Fruit fly (Drosophila melanogaster) whole organism: Measurements from ENCODE around the gene Amt.

Experiments used
- CG8478 ChIP-seq: fragments of >200 bp; optimal IDR thresholded peaks from 2 replicates; lab custom pipeline; 2018; ENCODE audit warnings: inconsistent platforms
- Dll ChIP-seq: fragments of >200 bp; optimal IDR thresholded peaks from 2 replicates; lab custom pipeline; 2017
- EcR ChIP-seq, 2 experiments: fragments of >200 bp; optimal IDR thresholded peaks; 2 replicates each; lab custom pipeline; 2017; ENCODE audit warnings: missing biosample characterization in 2 of 2, missing genetic modification characterization in 2 of 2, missing genetic modification reagents in 2 of 2
- pan ChIP-seq: fragments of >200 bp; optimal IDR thresholded peaks from 2 replicates; lab custom pipeline; 2017
- psq ChIP-seq: fragments of >200 bp; optimal IDR thresholded peaks from 2 replicates; lab custom pipeline; 2017
- usp ChIP-seq: fragments of >200 bp; optimal IDR thresholded peaks from 2 replicates; lab custom pipeline; 2017; ENCODE audit warnings: missing biosample characterization, missing genetic modification characterization, mixed read lengths

Gene Amt

DNA sequence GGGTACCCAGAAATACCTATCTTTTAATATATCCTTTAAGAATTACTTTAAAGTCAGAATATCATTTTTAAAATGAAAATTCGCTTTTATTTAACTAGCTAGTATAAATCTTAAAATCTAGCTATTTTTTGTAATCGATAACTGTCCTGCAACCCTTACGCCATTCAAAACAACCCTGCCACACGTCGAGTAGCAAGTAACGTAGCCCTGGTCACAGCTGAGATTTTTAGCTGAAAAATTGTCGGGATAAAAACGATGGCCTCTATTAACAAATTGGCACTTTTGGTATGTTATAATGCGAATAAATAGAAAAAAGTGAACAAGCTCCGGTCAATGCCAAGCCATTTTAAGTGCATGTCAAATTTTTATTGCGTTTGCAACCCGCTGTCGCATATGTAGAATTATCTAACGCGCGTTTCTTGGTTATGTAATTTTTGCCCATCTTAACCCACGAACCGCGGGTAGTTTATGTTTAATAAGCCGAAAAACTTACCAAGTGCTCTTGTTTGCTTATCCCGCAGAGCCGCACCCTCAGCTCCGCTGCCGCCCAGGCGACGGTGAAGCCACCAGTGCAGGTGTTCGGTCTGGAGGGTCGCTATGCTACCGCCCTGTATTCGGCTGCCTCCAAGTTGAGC, 16.6 kb upstream of the Amt start, which contains the start of gene ATPsynO:
Gene ATPsynO (plus strand): TSS at position 186 of the 635 bp plus-strand sequence.
- TF ChIP-seq usp (GFP tag; lab: Kevin White, UChicago) (no peak), Dll (lab: Kevin White, UChicago) (no peak), pan (lab: Kevin White, UChicago) (no peak), EcR (GFP tag; optimal IDR thresholded peaks at IDR 0.05; lab: Kevin White, UChicago) (no peak), psq (lab: Kevin White, UChicago) (no peak), CG8478 (lab: Kevin White, UChicago) (no peak)

DNA sequence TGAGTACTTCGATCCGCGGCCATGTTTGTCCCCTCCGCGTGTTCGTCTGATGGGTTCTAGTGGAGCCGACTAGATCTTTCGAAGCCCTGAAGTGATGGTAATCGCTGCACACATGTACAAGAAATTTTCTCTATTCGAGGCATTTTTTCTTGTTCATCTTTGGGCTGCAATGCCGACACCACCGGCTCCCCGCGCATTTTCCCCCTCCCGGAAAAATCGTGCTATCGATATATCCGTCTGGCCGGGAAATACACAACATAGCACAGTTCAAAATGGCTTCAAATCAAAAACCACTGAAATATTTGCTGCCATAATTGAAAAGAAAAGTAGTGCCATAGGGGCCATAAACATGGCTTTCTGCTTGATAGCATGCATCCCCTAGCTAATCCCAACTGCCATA, 15.0 kb upstream of the Amt start:
- TF ChIP-seq CG8478 (lab: Kevin White, UChicago) (no peak), EcR (GFP tag; optimal IDR thresholded peaks at IDR 0.05; lab: Kevin White, UChicago) (no peak), usp (GFP tag; lab: Kevin White, UChicago) (no peak), psq (lab: Kevin White, UChicago) (no peak)

DNA sequence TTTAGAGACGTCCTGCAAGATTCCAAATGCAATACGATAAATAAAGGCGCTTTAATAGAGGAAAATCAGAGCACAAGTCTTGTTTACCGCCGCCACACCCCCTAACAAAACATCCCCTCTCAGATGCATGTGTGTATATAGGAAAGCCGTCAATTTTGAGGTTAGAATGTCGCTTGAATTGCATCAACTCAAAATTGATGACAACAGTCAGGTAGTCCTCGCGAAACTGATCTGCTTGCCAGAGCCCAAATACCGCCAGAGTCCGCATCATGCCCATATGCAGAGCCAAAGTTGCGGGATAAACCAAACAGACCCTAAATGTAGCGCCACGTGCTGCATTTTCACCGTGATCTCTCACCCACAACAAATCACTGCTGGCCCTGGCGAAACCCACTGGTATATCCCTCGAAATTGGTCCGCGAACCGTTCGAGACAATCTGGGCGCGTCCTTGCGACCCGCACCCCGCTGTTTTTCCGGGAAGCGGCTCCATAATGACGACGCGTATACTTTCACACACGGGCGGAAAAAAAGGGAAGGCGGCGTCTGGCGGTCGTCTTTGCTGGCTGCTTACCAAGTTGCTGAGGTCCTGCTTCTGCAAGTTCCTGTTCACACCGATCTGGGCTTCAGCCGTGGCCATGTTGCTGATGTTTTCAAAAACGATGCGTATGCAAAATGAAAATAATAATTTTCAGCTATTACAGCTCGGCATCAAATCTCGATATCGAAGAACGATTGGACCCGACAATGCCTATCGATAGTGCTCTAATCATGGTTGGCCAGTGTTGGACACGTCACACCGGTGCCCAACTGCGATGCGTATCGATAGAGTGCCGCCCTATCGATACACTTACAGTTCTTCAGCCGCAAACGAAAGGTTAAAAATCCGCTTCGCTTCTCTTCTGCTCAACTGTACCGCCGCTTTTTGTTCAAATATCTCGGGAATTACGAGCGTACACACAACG, 14.1 kb upstream of the Amt start, which contains the start of the genes eIF2gamma and Set:
Gene eIF2gamma (minus strand): TSS at position 749 of the 963 bp plus-strand sequence.
Gene Set (plus strand): TSS at position 843 of the 963 bp plus-strand sequence.
- TF ChIP-seq EcR (GFP tag; optimal IDR thresholded peaks at IDR 0.05; lab: Kevin White, UChicago), result no peak
- TF ChIP-seq Dll (lab: Kevin White, UChicago), result no peak
- TF ChIP-seq usp (GFP tag; lab: Kevin White, UChicago), result no peak
- no peak for TF ChIP-seq CG8478 (lab: Kevin White, UChicago)
- TF ChIP-seq pan (lab: Kevin White, UChicago), result no peak

DNA sequence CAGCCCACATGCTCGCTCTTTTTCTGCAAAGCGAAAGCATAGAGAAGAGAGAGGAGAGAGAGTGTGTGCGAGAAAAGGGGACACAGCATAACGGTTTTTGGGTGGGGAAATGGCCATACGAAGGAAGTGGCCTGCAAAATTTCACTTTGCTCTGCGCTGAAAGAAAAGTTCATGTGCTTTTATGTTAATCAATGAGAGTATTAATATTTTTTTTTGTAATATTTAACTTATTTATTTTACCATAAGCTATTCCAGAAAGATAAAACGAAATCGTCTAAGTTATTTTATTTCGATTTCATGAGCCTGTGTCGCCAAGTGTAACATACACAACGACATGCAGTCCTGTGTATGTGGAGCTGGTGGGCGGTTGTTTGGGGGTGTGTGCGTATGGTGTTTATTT, 1.5 kb upstream of the Amt start:
- TF ChIP-seq CG8478 (lab: Kevin White, UChicago), result no peak
- TF ChIP-seq psq (lab: Kevin White, UChicago), result no peak
- no peak for TF ChIP-seq EcR (GFP tag; optimal IDR thresholded peaks at IDR 0.05; lab: Kevin White, UChicago)
- no peak for TF ChIP-seq pan (lab: Kevin White, UChicago)
- no peak for TF ChIP-seq Dll (lab: Kevin White, UChicago)
- TF ChIP-seq usp (GFP tag; lab: Kevin White, UChicago), result no peak

DNA sequence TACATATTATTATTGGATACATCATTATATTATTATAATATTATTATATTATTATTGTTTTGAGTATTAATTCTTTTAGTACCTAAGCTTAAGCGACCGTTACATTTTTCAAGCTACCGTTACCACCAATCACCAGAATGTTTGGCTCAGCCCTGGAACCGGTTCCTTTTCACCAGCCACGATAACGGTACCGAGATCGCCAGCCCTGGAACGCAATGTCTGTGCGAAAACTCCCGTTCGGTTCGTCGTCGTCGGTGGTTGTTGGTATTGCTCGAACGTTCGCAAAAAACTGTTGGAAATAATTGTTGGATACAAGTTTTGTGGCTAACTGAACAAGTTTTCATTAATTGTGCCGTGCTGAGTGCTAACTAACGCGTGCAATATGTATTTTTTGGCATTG, 798 bp upstream of the Amt start, which contains the start of gene CG42404:
Gene CG42404 (plus strand): TSS at position 360 of the 400 bp plus-strand sequence.
- no peak for TF ChIP-seq CG8478 (lab: Kevin White, UChicago)
- no peak for TF ChIP-seq usp (GFP tag; lab: Kevin White, UChicago)

DNA sequence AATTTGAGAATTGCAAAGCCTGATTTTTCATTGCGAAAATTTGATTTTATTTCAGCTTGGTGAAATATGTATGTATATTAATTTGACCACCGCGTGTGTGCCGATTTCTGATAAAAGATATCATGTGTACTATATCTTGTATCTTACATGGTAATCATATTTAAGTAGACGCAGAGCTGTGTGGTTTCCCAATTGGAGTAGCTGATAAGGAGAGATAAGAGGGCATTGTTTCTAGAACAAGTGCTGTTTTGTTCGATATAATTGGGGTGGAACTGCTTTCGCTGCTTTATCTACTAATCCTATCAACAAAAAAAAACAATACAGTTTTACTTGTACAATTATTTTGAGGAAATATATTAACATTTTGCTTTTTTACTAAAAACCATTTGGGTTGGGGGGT, 2.3 kb downstream of the Amt start:
- TF ChIP-seq CG8478 (lab: Kevin White, UChicago), result no peak

DNA sequence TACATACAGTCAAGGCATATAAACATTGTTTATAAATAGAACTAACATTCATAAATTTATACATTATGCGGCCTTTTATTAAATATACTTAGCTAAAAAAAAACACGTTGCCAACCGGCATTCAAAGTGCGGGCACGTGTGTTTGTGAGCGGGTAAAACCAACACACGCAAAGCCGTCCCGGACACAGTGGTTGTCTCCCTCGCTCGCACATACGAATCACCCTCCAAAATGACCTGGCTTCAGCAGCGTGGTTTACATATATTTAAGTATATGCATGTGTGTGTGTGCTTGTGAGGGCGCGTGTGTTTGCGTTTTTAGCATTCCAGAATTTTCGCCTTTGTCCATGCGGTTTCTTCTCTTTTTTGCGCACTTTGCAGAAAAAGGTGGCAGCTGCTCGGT, 5.5 kb downstream of the Amt start:
- TF ChIP-seq EcR (GFP tag; optimal IDR thresholded peaks at IDR 0.05; lab: Kevin White, UChicago) (no peak), usp (GFP tag; lab: Kevin White, UChicago) (no peak), psq (lab: Kevin White, UChicago) (no peak), CG8478 (lab: Kevin White, UChicago) (peak; percentile 65), Dll (lab: Kevin White, UChicago) (no peak), pan (lab: Kevin White, UChicago) (no peak)

DNA sequence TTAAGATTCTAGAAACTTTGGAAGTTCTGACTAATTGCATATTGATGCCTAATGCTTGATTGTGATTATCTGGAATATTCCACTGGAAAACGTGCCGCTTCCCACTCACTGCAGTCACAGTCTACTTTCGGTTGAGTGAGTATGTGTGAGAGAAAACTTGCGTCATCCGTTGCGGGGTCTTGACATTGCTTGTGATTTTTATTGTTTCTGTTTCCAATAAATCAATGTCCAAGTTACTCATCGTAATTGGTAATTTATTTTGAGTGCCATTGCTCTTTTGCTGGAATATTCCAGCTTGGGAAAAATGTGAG, 5.9 kb downstream of the Amt start:
- TF ChIP-seq CG8478 (lab: Kevin White, UChicago), result no peak
- TF ChIP-seq Dll (lab: Kevin White, UChicago), result no peak
- no peak for TF ChIP-seq usp (GFP tag; lab: Kevin White, UChicago)
- TF ChIP-seq EcR (GFP tag; optimal IDR thresholded peaks at IDR 0.05; lab: Kevin White, UChicago), result no peak
- TF ChIP-seq psq (lab: Kevin White, UChicago), result no peak
- no peak for TF ChIP-seq pan (lab: Kevin White, UChicago)

DNA sequence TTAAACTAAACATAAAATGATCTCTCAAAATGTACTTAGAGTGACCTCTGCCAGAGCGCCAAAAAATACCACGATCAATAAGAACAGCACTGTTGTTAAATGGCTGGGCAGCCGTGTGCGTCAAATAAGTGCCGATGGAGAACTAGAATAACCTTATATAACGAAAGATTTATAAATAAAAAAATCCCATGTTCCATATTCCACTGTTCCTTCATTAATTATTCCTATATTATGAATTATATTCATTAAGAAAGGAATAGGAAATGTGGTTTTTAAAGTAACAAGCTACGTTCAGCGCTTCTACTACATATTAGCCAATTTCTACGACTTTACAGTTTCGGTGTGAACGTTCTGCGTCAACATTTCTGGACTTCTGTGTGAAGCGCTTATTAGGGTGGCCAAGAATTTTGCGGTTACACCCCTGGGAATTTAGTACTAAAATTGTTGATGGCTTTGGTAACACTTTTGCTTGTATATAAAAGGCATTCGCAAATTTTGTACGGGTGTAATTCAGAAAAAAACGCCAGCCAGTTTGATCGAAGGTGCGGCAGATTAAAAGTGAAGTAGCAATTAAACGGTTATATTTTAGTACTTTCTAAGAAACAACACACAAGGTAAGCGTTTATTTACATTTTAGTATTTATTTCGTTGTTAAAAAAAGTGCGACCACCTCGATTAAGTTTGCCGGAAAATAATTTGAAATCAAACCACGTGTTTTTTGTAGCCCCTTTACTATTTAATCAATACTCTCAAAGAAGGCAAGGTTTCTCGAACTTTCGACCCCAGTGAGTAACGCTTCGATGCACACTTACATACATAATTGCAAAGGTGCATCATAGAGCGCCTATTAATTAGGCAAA, 6.5 kb downstream of the Amt start, which contains the start of the genes tefu and Hsc70-4:
Gene tefu (minus strand): TSS at position 51 of the 860 bp plus-strand sequence.
Gene Hsc70-4 (plus strand): TSS at position 502 of the 860 bp plus-strand sequence.
- TF ChIP-seq EcR (GFP tag; optimal IDR thresholded peaks at IDR 0.05; lab: Kevin White, UChicago) (no peak), CG8478 (lab: Kevin White, UChicago) (no peak), Dll (lab: Kevin White, UChicago) (no peak), psq (lab: Kevin White, UChicago) (no peak), usp (GFP tag; lab: Kevin White, UChicago) (no peak), pan (lab: Kevin White, UChicago) (no peak)

DNA sequence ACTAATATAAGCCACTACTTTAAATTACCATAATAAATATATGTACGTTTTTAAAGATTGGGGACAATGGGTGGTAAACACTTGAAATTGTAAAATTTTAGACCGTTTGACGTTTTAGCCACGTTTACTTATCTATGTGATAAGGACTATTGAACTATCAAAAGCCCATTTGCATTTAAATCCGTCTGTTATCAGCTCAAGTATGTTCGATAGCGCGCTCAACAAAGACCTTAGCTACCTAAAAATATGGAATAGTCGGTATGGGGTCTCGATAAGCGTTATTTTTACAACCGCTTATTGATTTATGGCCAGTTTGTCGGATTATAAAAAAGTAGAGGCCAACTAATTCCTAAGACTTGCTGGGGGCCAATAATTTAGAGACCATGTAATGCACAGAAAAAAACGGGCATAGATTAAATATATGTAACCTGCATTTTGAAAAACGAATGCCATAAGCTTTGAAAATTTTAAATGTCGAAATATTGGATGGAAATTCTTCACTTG, 17.2 kb downstream of the Amt start:
- TF ChIP-seq EcR (GFP tag; optimal IDR thresholded peaks at IDR 0.05; lab: Kevin White, UChicago) (no peak), psq (lab: Kevin White, UChicago) (no peak), usp (GFP tag; lab: Kevin White, UChicago) (no peak), Dll (lab: Kevin White, UChicago) (no peak), CG8478 (lab: Kevin White, UChicago) (no peak), pan (lab: Kevin White, UChicago) (no peak)
